Fruit fly (Drosophila melanogaster) whole organism, wandering third instar larva: ENCODE data around the gene BTBD9.

Experiments
- Abd-B ChIP-seq: fragments of >200 bp; optimal IDR thresholded peaks from 2 replicates; lab custom pipeline; 2017; ENCODE audit warnings: missing biosample characterization, missing genetic modification characterization
- CG9705 ChIP-seq: fragments of 200-800 bp; sonication (Bioruptor generic); optimal IDR thresholded peaks from 2 replicates; lab custom pipeline; 2018; ENCODE audit warnings: missing biosample characterization, mild to moderate bottlenecking, missing genetic modification characterization
- CrebA ChIP-seq: fragments of 200-800 bp; sonication (Bioruptor generic); optimal IDR thresholded peaks from 2 replicates; lab custom pipeline; 2016; ENCODE audit warnings: missing biosample characterization, mild to moderate bottlenecking, missing genetic modification characterization, borderline replicate concordance
- Dfd ChIP-seq: fragments of >200 bp; optimal IDR thresholded peaks from 2 replicates; lab custom pipeline; 2017; ENCODE audit warnings: missing biosample characterization, missing genetic modification characterization
- Dif ChIP-seq: fragments of 200-275, 200-300 bp; sonication (Bioruptor generic); optimal IDR thresholded peaks from 2 replicates; lab custom pipeline; 2018; ENCODE audit warnings: missing biosample characterization, missing genetic modification characterization; ENCODE audit not compliant: partially characterized antibody
- GATAd ChIP-seq: sonication (Bioruptor generic); optimal IDR thresholded peaks from 2 replicates; lab custom pipeline; 2016; ENCODE audit warnings: missing biosample characterization, missing genetic modification characterization
- HLH106 ChIP-seq: fragments of 200-800 bp; optimal IDR thresholded peaks from 3 replicates; lab custom pipeline; 2019; ENCODE audit warnings: missing biosample characterization, mild to moderate bottlenecking, missing genetic modification characterization, moderate library complexity
- Hnf4 ChIP-seq: fragments of 200-800 bp; sonication (Bioruptor generic); optimal IDR thresholded peaks from 2 replicates; lab custom pipeline; 2016; ENCODE audit warnings: missing biosample characterization, mild to moderate bottlenecking, missing genetic modification characterization
- Hr78 ChIP-seq: fragments of >200 bp; optimal IDR thresholded peaks from 2 replicates; lab custom pipeline; 2017; ENCODE audit warnings: missing biosample characterization, missing genetic modification characterization
- Hr83 ChIP-seq: fragments of 200-300 bp; sonication (Bioruptor generic); optimal IDR thresholded peaks from 2 replicates; lab custom pipeline; 2016; ENCODE audit warnings: missing biosample characterization, mild to moderate bottlenecking, missing genetic modification characterization, moderate library complexity; ENCODE audit not compliant: poor library complexity, severe bottlenecking
- Jra ChIP-seq: sonication (Bioruptor generic); optimal IDR thresholded peaks from 2 replicates; lab custom pipeline; 2016; ENCODE audit warnings: missing biosample characterization, missing genetic modification characterization
- Mio ChIP-seq: sonication (Bioruptor generic); optimal IDR thresholded peaks from 2 replicates; lab custom pipeline; 2016; ENCODE audit warnings: missing biosample characterization, missing genetic modification characterization
- Myc ChIP-seq: fragments of >200 bp; optimal IDR thresholded peaks from 2 replicates; lab custom pipeline; 2017
- N ChIP-seq: fragments of >200 bp; optimal IDR thresholded peaks from 2 replicates; lab custom pipeline; 2018; ENCODE audit warnings: missing biosample characterization, missing external identifiers, missing genetic modification characterization
- OdsH ChIP-seq: fragments of 200-800 bp; sonication (Bioruptor generic); optimal IDR thresholded peaks from 2 replicates; lab custom pipeline; 2016; ENCODE audit warnings: missing biosample characterization, mild to moderate bottlenecking, missing genetic modification characterization
- Rel ChIP-seq, 2 experiments: fragments of 200-800 bp; sonication (Bioruptor generic) in 1 of 2; optimal IDR thresholded peaks; 2 replicates in 1 of 2; 3 replicates in 1 of 2; lab custom pipeline; 2016 to 2019; ENCODE audit warnings: mild to moderate bottlenecking in 2 of 2, missing biosample characterization in 2 of 2, missing genetic modification characterization in 2 of 2, moderate library complexity in 1 of 2
- Sp1 ChIP-seq: fragments of 200-800 bp; sonication (Bioruptor generic); optimal IDR thresholded peaks from 3 replicates; lab custom pipeline; 2019; ENCODE audit warnings: missing biosample characterization, mild to moderate bottlenecking, missing genetic modification characterization, moderate library complexity
- Vsx2 ChIP-seq: fragments of 200-300, 225-300 bp; sonication (Bioruptor generic); optimal IDR thresholded peaks from 2 replicates; lab custom pipeline; 2018; ENCODE audit warnings: missing biosample characterization, missing genetic modification characterization; ENCODE audit not compliant: partially characterized antibody
- br ChIP-seq: fragments of 200-800 bp; sonication (Bioruptor generic); optimal IDR thresholded peaks from 2 replicates; lab custom pipeline; 2016; ENCODE audit warnings: missing biosample characterization, missing genetic modification characterization
- brk ChIP-seq: fragments of 200-800 bp; sonication (Bioruptor generic); optimal IDR thresholded peaks from 2 replicates; lab custom pipeline; 2016; ENCODE audit warnings: missing biosample characterization, mild to moderate bottlenecking, missing genetic modification characterization
- dl ChIP-seq, 2 experiments: fragments of 175-275, 200-275 bp in 1 of 2; fragments of 200-275 bp in 1 of 2; sonication (Bioruptor generic); optimal IDR thresholded peaks; lab custom pipeline; 2018; ENCODE audit warnings: mild to moderate bottlenecking in 2 of 2, missing biosample characterization in 2 of 2, missing genetic modification characterization in 2 of 2, moderate library complexity in 2 of 2; ENCODE audit not compliant: partially characterized antibody in 2 of 2, insufficient read depth in 1 of 2
- dmrt93B ChIP-seq: fragments of 200-800 bp; sonication (Bioruptor generic); optimal IDR thresholded peaks from 2 replicates; lab custom pipeline; 2018; ENCODE audit warnings: missing biosample characterization, mild to moderate bottlenecking, missing genetic modification characterization
- dsf ChIP-seq: sonication (Bioruptor generic); optimal IDR thresholded peaks from 2 replicates; lab custom pipeline; 2016; ENCODE audit warnings: missing biosample characterization, missing genetic modification characterization, borderline replicate concordance
- ey ChIP-seq: fragments of 200-800 bp; sonication (Bioruptor generic); optimal IDR thresholded peaks from 2 replicates; lab custom pipeline; 2016; ENCODE audit warnings: missing biosample characterization, missing genetic modification characterization
- foxo ChIP-seq, 2 experiments: fragments of 200-800 bp; sonication (Bioruptor generic); optimal IDR thresholded peaks; 2 replicates in 1 of 2; 3 replicates in 1 of 2; lab custom pipeline; 2016 to 2017; ENCODE audit warnings: missing biosample characterization in 2 of 2, missing genetic modification characterization in 2 of 2
- fru ChIP-seq: fragments of 200-800 bp; sonication (Bioruptor generic); optimal IDR thresholded peaks from 3 replicates; lab custom pipeline; 2016; ENCODE audit warnings: missing biosample characterization, mild to moderate bottlenecking, missing genetic modification characterization
- h ChIP-seq: fragments of 200-800 bp; sonication (Bioruptor generic); optimal IDR thresholded peaks from 3 replicates; lab custom pipeline; 2016; ENCODE audit warnings: missing biosample characterization, mild to moderate bottlenecking, missing genetic modification characterization
- jim ChIP-seq: fragments of 175-275, 200-325 bp; sonication (Bioruptor generic); optimal IDR thresholded peaks from 2 replicates; lab custom pipeline; 2016; ENCODE audit warnings: missing biosample characterization, mild to moderate bottlenecking, missing genetic modification characterization
- lola ChIP-seq: fragments of >200 bp; optimal IDR thresholded peaks from 2 replicates; lab custom pipeline; 2017; ENCODE audit warnings: missing biosample characterization, missing genetic modification characterization
- pan ChIP-seq: fragments of >200 bp; optimal IDR thresholded peaks from 2 replicates; lab custom pipeline; 2017
- psq ChIP-seq: fragments of 200-800 bp; sonication (Bioruptor generic); optimal IDR thresholded peaks from 3 replicates; lab custom pipeline; 2017; ENCODE audit warnings: missing biosample characterization, mild to moderate bottlenecking, missing genetic modification characterization, moderate library complexity
- rgr ChIP-seq: fragments of 200-800 bp; sonication (Bioruptor generic); optimal IDR thresholded peaks from 3 replicates; lab custom pipeline; 2016; ENCODE audit warnings: missing biosample characterization, mild to moderate bottlenecking, missing genetic modification characterization
- sage ChIP-seq: fragments of 200-800 bp; sonication (Bioruptor generic); optimal IDR thresholded peaks from 2 replicates; lab custom pipeline; 2016; ENCODE audit warnings: missing biosample characterization, mild to moderate bottlenecking, missing genetic modification characterization
- sv ChIP-seq: fragments of 200-800 bp; sonication (Bioruptor generic); optimal IDR thresholded peaks from 3 replicates; lab custom pipeline; 2016; ENCODE audit warnings: missing biosample characterization, missing genetic modification characterization
- tai ChIP-seq: sonication (Bioruptor generic); optimal IDR thresholded peaks from 2 replicates; lab custom pipeline; 2016; ENCODE audit warnings: missing biosample characterization, missing genetic modification characterization
- usp ChIP-seq: fragments of >200 bp; optimal IDR thresholded peaks from 2 replicates; lab custom pipeline; 2017; ENCODE audit warnings: missing biosample characterization, missing genetic modification characterization
- woc ChIP-seq: sonication (Bioruptor generic); optimal IDR thresholded peaks from 2 replicates; lab custom pipeline; 2016; ENCODE audit warnings: missing biosample characterization, mild to moderate bottlenecking, missing genetic modification characterization

The BTBD9 gene

dm6 chrX:10783374-10784064, 15.2 kb downstream of the BTBD9 start:
- no peak for TF ChIP-seq Myc (lab: Kevin White, UChicago)
- peak; percentile 48 for TF ChIP-seq CrebA
- TF ChIP-seq, all 38 proteins: peak for 1

dm6 chrX:10784330-10784778, 16.0 kb downstream of the BTBD9 start:
- TF ChIP-seq fru (GFP tag; lab: Kevin White, UChicago) (peak; percentile 3), br (GFP tag; lab: Kevin White, UChicago) (peak; percentile 43), woc (GFP tag; lab: Kevin White, UChicago) (peak; percentile 3), OdsH (GFP tag; lab: Kevin White, UChicago) (no peak), dl (GFP tag; optimal IDR thresholded peaks at IDR 0.05; lab: Kevin White, UChicago; ENCODE audit: insufficient read depth in 1 of 2, partially characterized antibody in 2 of 2) (peak; percentile 80 to 95), rgr (GFP tag; lab: Kevin White, UChicago) (peak; percentile 36), Dif (GFP tag; lab: Kevin White, UChicago) (peak; percentile 96), Mio (GFP tag; lab: Kevin White, UChicago) (no peak), Myc (lab: Kevin White, UChicago) (no peak), CrebA (peak; percentile 39), Vsx2 (GFP tag; lab: Kevin White, UChicago) (peak; percentile 91), foxo (GFP tag; optimal IDR thresholded peaks at IDR 0.05; lab: Kevin White, UChicago) (no peak)

dm6 chrX:10784812-10785638, 16.7 kb downstream of the BTBD9 start:
- TF ChIP-seq woc (GFP tag; lab: Kevin White, UChicago): peak; percentile 19
- peak; percentile 89 for TF ChIP-seq Myc (lab: Kevin White, UChicago)
- peak in 1 of 2 experiments; percentile 2 for TF ChIP-seq foxo (GFP tag; optimal IDR thresholded peaks at IDR 0.05; lab: Kevin White, UChicago)
- no peak for TF ChIP-seq Vsx2 (GFP tag; lab: Kevin White, UChicago)
- no peak for TF ChIP-seq sage (GFP tag; lab: Kevin White, UChicago)
- TF ChIP-seq, all 38 proteins: peak for 3

- TF ChIP-seq CrebA (peak; percentile 67), dl (GFP tag; optimal IDR thresholded peaks at IDR 0.05; lab: Kevin White, UChicago; ENCODE audit: insufficient read depth in 1 of 2, partially characterized antibody in 2 of 2) (peak in 1 of 2 experiments; percentile 51), sv (no peak), Jra (no peak), h (GFP tag; lab: Kevin White, UChicago) (peak; percentile 61), Mio (GFP tag; lab: Kevin White, UChicago) (no peak), pan (lab: Kevin White, UChicago) (no peak), Hr83 (GFP tag; lab: Kevin White, UChicago) (no peak), Hr78 (GFP tag; lab: Kevin White, UChicago) (no peak), Dif (GFP tag; lab: Kevin White, UChicago) (peak; percentile 37), psq (GFP tag; lab: Kevin White, UChicago) (no peak), Vsx2 (GFP tag; lab: Kevin White, UChicago) (no peak), rgr (GFP tag; lab: Kevin White, UChicago) (peak; percentile 46), CG9705 (GFP tag; lab: Kevin White, UChicago) (no peak), jim (GFP tag; lab: Kevin White, UChicago) (no peak), OdsH (GFP tag; lab: Kevin White, UChicago) (no peak), GATAd (no peak), HLH106 (tag; lab: Kevin White, UChicago) (no peak), Hnf4 (GFP tag; lab: Kevin White, UChicago) (peak; percentile 5), Sp1 (GFP tag; lab: Kevin White, UChicago) (peak; percentile 39), Dfd (no peak), dsf (GFP tag; lab: Kevin White, UChicago) (no peak), br (GFP tag; lab: Kevin White, UChicago) (no peak), Abd-B (no peak), woc (GFP tag; lab: Kevin White, UChicago) (no peak), foxo (GFP tag; optimal IDR thresholded peaks at IDR 0.05; lab: Kevin White, UChicago) (no peak), ey (no peak), lola (no peak), tai (GFP tag; lab: Kevin White, UChicago) (no peak), dmrt93B (GFP tag; lab: Kevin White, UChicago) (no peak), brk (GFP tag; lab: Kevin White, UChicago) (peak; percentile 36), sage (GFP tag; lab: Kevin White, UChicago) (no peak), N (GFP tag; lab: Kevin White, UChicago) (no peak), usp (GFP tag; lab: Kevin White, UChicago) (no peak), Myc (lab: Kevin White, UChicago) (peak; percentile 57), Rel (GFP tag; optimal IDR thresholded peaks at IDR 0.05; lab: Kevin White, UChicago) (no peak), Rel (tag; optimal IDR thresholded peaks at IDR 0.05; lab: Kevin White, UChicago) (peak; percentile 3)
Measured at dm6 chrX:10785920-10786361, 17.6 kb downstream of the BTBD9 start.
